Worm (Caenorhabditis elegans): ENCODE data around the gene C30H6.5.

Gene C30H6.5

DNA sequence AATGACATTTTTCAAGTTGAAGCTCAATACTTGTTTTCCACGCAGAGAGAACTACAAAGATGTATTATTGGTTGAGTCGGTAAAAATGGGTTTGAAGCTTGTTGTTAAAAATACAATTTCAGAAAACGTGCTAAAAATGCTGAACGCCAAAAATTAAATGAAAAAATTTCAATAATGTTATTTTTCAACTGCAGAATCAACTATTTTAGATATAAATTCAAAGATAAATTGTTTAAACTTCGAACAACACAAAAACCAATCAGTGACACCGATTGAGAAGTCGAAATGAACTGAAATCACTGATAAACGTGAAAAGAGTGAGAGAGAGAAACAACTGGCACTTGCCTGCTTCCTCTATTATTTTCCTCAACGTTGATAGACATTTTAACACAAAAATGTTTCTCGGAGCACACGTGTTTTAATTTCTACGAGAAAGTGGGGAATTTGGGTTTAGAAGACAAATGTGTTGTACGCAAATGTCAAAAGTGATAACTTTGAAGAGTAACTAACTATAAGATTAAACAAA lies 15.9 kb downstream of the C30H6.5 start, which contains the start of gene T02D1.8:
Gene T02D1.8 (minus strand): TSS at position 51 of the 526 bp plus-strand sequence.
- TF ChIP-seq unc-62 (GFP tag; optimal IDR thresholded peaks at IDR 0.05) = no peak
- peak; percentile 74 for TF ChIP-seq fos-1 (tag; optimal IDR thresholded peaks at IDR 0.05)

DNA sequence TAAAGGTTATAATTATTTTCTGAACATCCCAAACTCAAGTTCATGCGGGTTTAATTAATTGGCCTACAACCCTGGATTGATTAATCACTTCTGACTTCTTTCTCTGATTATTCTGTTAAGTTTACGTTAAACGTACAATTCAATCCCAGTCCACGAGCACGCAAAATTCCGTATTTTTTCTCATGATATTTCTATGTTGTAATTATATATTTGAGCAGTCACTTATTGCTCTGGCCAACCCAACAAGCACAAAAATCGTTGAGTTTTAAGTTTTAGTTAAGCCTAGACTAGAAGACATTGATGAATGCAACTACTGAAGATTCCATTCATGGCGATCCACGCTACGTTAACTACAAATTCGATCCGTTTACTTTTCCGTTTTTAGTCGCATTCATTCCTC lies 24.3 kb downstream of the C30H6.5 start, which contains the start of gene sru-15:
Gene sru-15 (plus strand): TSS at position 301 of the 400 bp plus-strand sequence.
- no peak for TF ChIP-seq nhr-11 (tag; optimal IDR thresholded peaks at IDR 0.05)
- TF ChIP-seq alr-1 (tag; optimal IDR thresholded peaks at IDR 0.05) = no peak
- no peak for TF ChIP-seq C34F6.9 (tag; optimal IDR thresholded peaks at IDR 0.05)
- TF ChIP-seq dmd-4 (tag; optimal IDR thresholded peaks at IDR 0.05) = no peak
- TF ChIP-seq nhr-23 (tag; optimal IDR thresholded peaks at IDR 0.05) = no peak
- no peak for TF ChIP-seq snpc-4 (tag; optimal IDR thresholded peaks at IDR 0.05)
- no peak for TF ChIP-seq mbf-1 (tag; optimal IDR thresholded peaks at IDR 0.05)
- no peak for TF ChIP-seq lin-11 (tag; optimal IDR thresholded peaks at IDR 0.05)
- TF ChIP-seq lin-39 (tag; optimal IDR thresholded peaks at IDR 0.05) = no peak
- no peak for TF ChIP-seq ama-1 (optimal IDR thresholded peaks at IDR 0.05)
- no peak for TF ChIP-seq peb-1 (tag; optimal IDR thresholded peaks at IDR 0.05)
- no peak for TF ChIP-seq nhr-12 (tag; optimal IDR thresholded peaks at IDR 0.05)
- TF ChIP-seq unc-55 (GFP tag; optimal IDR thresholded peaks at IDR 0.05) = no peak
- TF ChIP-seq lin-13 (GFP tag; optimal IDR thresholded peaks at IDR 0.05) = no peak
- TF ChIP-seq zag-1 (tag; optimal IDR thresholded peaks at IDR 0.05) = no peak
- no peak for TF ChIP-seq fos-1 (tag; optimal IDR thresholded peaks at IDR 0.05)
- TF ChIP-seq sem-4 (tag; optimal IDR thresholded peaks at IDR 0.05) = no peak

DNA sequence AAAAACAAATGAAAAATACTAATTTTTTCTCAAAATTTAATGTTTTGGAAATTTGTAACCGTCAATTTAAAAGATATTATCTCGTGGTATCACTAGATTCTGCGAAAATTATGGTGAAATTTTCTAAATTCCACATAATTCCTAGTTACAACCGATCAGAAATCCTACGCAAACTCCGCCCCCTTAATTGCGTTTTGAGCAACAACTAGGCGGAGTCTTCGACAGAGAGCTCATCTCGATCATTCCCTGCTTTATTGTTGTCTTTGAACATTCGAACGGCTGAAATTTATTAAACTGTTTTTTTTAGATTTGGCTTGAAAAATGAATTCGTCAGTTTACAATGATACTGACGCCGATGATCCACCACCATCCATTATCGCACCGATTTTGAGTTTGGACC lies 27.9 kb downstream of the C30H6.5 start, which contains the start of gene T02D1.4:
Gene T02D1.4 (plus strand): TSS at position 301 of the 400 bp plus-strand sequence.
- TF ChIP-seq lin-39 (tag; optimal IDR thresholded peaks at IDR 0.05) (no peak), elt-1 (tag; optimal IDR thresholded peaks at IDR 0.05) (no peak), C34F6.9 (tag; optimal IDR thresholded peaks at IDR 0.05) (no peak), ZK546.5 (tag; optimal IDR thresholded peaks at IDR 0.05) (no peak), nhr-77 (tag; optimal IDR thresholded peaks at IDR 0.05) (no peak), F13H6.1 (tag; optimal IDR thresholded peaks at IDR 0.05) (no peak), nhr-21 (tag; optimal IDR thresholded peaks at IDR 0.05) (no peak), unc-39 (tag; optimal IDR thresholded peaks at IDR 0.05) (no peak), unc-55 (GFP tag; optimal IDR thresholded peaks at IDR 0.05) (no peak), nhr-237 (tag; optimal IDR thresholded peaks at IDR 0.05) (no peak), Y55F3AM.14 (GFP tag; optimal IDR thresholded peaks at IDR 0.05) (no peak), nhr-129 (tag; optimal IDR thresholded peaks at IDR 0.05) (no peak), ztf-1 (GFP tag; conservative IDR thresholded peaks at IDR 0.05) (no peak), mdl-1 (tag; optimal IDR thresholded peaks at IDR 0.05) (no peak), peb-1 (tag; optimal IDR thresholded peaks at IDR 0.05) (no peak), fos-1 (tag; optimal IDR thresholded peaks at IDR 0.05) (no peak), sem-4 (tag; optimal IDR thresholded peaks at IDR 0.05) (no peak)

DNA sequence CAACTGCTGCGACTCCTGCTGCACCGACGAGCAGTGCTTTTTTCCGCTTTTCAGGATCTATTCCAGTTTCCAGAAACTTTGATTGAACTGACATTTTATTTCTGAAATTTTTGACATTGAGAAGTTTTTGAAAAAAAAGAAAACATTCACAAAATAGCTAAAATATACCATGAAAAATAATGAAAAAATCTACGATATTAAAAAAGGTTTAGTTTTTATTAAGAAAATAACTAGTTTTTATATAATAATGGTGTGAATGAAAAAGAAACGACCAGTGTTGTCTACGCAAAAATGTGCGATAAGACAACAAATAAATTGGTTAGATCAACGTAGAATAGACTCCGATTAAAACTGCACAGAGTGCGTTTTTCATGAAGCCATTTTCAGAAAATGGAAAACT lies 34.0 kb downstream of the C30H6.5 start, which contains the start of gene pmp-4:
Gene pmp-4 (minus strand): TSS at position 101 of the 400 bp plus-strand sequence.
- TF ChIP-seq zag-1 (tag; optimal IDR thresholded peaks at IDR 0.05) = no peak
- TF ChIP-seq unc-39 (tag; optimal IDR thresholded peaks at IDR 0.05) = no peak
- peak; percentile 10 for TF ChIP-seq fos-1 (tag; optimal IDR thresholded peaks at IDR 0.05)
- no peak for TF ChIP-seq mbf-1 (tag; optimal IDR thresholded peaks at IDR 0.05)

DNA sequence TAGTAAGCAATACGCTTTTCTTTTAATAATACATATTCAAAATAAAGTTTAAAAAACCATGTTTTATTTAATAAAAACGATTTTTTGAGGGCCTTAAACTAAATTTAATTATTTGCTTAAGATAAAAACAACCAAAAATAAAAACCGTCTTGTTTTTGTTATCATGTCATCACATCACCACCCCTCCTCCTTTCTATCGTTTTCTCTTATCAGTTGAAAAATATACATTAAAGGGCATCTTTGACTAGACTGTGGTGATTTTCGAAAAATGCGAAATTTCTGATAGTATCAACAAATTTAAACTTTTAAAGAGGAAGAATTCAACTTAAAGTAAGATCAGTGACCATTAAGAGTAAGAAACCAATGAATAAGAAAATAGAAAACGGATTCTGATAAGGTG lies 34.5 kb downstream of the C30H6.5 start:
- TF ChIP-seq crh-2 (tag; optimal IDR thresholded peaks at IDR 0.05) (peak; percentile 10), elt-3 (tag; optimal IDR thresholded peaks at IDR 0.05) (no peak), mdl-1 (tag; optimal IDR thresholded peaks at IDR 0.05) (no peak), nhr-12 (tag; optimal IDR thresholded peaks at IDR 0.05) (no peak), nhr-77 (tag; optimal IDR thresholded peaks at IDR 0.05) (no peak), sma-9 (GFP tag; optimal IDR thresholded peaks at IDR 0.05) (peak; percentile 54), sma-9 (tag; optimal IDR thresholded peaks at IDR 0.05) (no peak), fos-1 (tag; optimal IDR thresholded peaks at IDR 0.05) (peak; percentile 6), ZK546.5 (tag; optimal IDR thresholded peaks at IDR 0.05) (no peak), ztf-11 (tag; optimal IDR thresholded peaks at IDR 0.05) (no peak), peb-1 (tag; optimal IDR thresholded peaks at IDR 0.05) (no peak), gmeb-1 (tag; optimal IDR thresholded peaks at IDR 0.05) (peak; percentile 3), nhr-6 (tag; optimal IDR thresholded peaks at IDR 0.05) (no peak), nhr-237 (tag; optimal IDR thresholded peaks at IDR 0.05) (no peak), alr-1 (tag; optimal IDR thresholded peaks at IDR 0.05) (no peak), egl-27 (tag; optimal IDR thresholded peaks at IDR 0.05) (no peak), nhr-11 (tag; optimal IDR thresholded peaks at IDR 0.05) (no peak), blmp-1 (tag; optimal IDR thresholded peaks at IDR 0.05; ENCODE audit: insufficient read depth) (peak; percentile 57), snpc-4 (tag; optimal IDR thresholded peaks at IDR 0.05) (no peak), nhr-129 (tag; optimal IDR thresholded peaks at IDR 0.05) (peak; percentile 19), R02D3.7 (tag; optimal IDR thresholded peaks at IDR 0.05) (no peak), lsy-2 (tag; optimal IDR thresholded peaks at IDR 0.05) (no peak)

Data from whole organism, L2 larva.